Fruit fly (Drosophila melanogaster) whole organism, prepupa: ENCODE data around the gene ThrRS.

Experiments
- Blimp-1 ChIP-seq: fragments of 200-800 bp; sonication (Bioruptor generic); optimal IDR thresholded peaks from 3 replicates; lab custom pipeline; 2017; ENCODE audit warnings: missing biosample characterization, missing genetic modification characterization, mild to moderate bottlenecking, moderate library complexity, missing genetic modification reagents
- CG10631 ChIP-seq: fragments of 200-800 bp; sonication (Bioruptor generic); optimal IDR thresholded peaks from 2 replicates; lab custom pipeline; 2016; ENCODE audit warnings: missing biosample characterization, missing genetic modification characterization
- CG10669 ChIP-seq: fragments of 200-800 bp; sonication (Bioruptor generic); optimal IDR thresholded peaks from 3 replicates; lab custom pipeline; 2018; ENCODE audit warnings: missing biosample characterization, mild to moderate bottlenecking, missing genetic modification characterization, moderate library complexity
- CG11294 ChIP-seq: fragments of 200-800 bp; sonication (Bioruptor generic); IDR thresholded peaks from 2 replicates; pipeline ENCODE4 v1.3.6; 2022; ENCODE audit warnings: missing biosample characterization, missing genetic modification characterization
- CG11762 ChIP-seq: fragments of 200-800 bp; sonication (Bioruptor generic); optimal IDR thresholded peaks from 3 replicates; lab custom pipeline; 2016; ENCODE audit warnings: missing biosample characterization, missing genetic modification characterization; ENCODE audit not compliant: insufficient read depth
- CG11902 ChIP-seq: fragments of 200-800 bp; sonication (Bioruptor generic); optimal IDR thresholded peaks from 3 replicates; lab custom pipeline; 2016; ENCODE audit warnings: missing biosample characterization, missing genetic modification characterization
- CG15336 ChIP-seq: fragments of 200-800 bp; sonication (Bioruptor generic); IDR thresholded peaks from 2 replicates; pipeline ENCODE4 v1.3.6; 2022; ENCODE audit warnings: missing biosample characterization, missing genetic modification characterization
- CG1621 ChIP-seq: fragments of 200-800 bp; sonication (Bioruptor generic); optimal IDR thresholded peaks from 3 replicates; lab custom pipeline; 2018; ENCODE audit warnings: missing biosample characterization, mild to moderate bottlenecking, missing genetic modification characterization
- CG16779 ChIP-seq: fragments of 200-800 bp; sonication (Bioruptor generic); optimal IDR thresholded peaks from 3 replicates; lab custom pipeline; 2017; ENCODE audit warnings: missing biosample characterization, mild to moderate bottlenecking, missing genetic modification characterization
- CG31627 ChIP-seq: fragments of 200-800 bp; sonication (Bioruptor generic); optimal IDR thresholded peaks from 3 replicates; lab custom pipeline; 2016; ENCODE audit warnings: missing biosample characterization, missing genetic modification characterization
- CG32006 ChIP-seq: fragments of 200-800 bp; sonication (Bioruptor generic); optimal IDR thresholded peaks from 3 replicates; lab custom pipeline; 2017; ENCODE audit warnings: missing biosample characterization, mild to moderate bottlenecking, missing genetic modification characterization
- CG3919 ChIP-seq: fragments of 200-800 bp; sonication (Bioruptor generic); optimal IDR thresholded peaks from 3 replicates; lab custom pipeline; 2016; ENCODE audit warnings: missing biosample characterization, missing genetic modification characterization
- CG6163 ChIP-seq: fragments of 200-800 bp; sonication (Bioruptor generic); IDR thresholded peaks from 3 replicates; pipeline ENCODE4 v1.3.6; 2022; ENCODE audit warnings: missing biosample characterization, missing genetic modification characterization
- CG6276 ChIP-seq: fragments of 200-800 bp; sonication (Bioruptor generic); optimal IDR thresholded peaks from 2 replicates; lab custom pipeline; 2017; ENCODE audit warnings: missing biosample characterization, mild to moderate bottlenecking, missing genetic modification characterization
- CG7368 ChIP-seq: fragments of 200-800 bp; sonication (Bioruptor generic); optimal IDR thresholded peaks from 3 replicates; lab custom pipeline; 2016; ENCODE audit warnings: missing biosample characterization, missing genetic modification characterization
- CG8119 ChIP-seq: fragments of 200-800 bp; sonication (Bioruptor generic); IDR thresholded peaks from 3 replicates; pipeline ENCODE4 v1.3.6; 2022; ENCODE audit warnings: missing biosample characterization, missing genetic modification characterization
- Eip78C ChIP-seq: fragments of 200-800 bp; sonication (Bioruptor generic); peaks from one replicate; lab custom pipeline; 2016; ENCODE audit warnings: missing biosample characterization, missing genetic modification characterization
- Ets21C ChIP-seq: fragments of 200-800 bp; sonication (Bioruptor generic); optimal IDR thresholded peaks from 3 replicates; lab custom pipeline; 2016; ENCODE audit warnings: missing biosample characterization, missing genetic modification characterization
- Ets96B ChIP-seq: fragments of 200-800 bp; optimal IDR thresholded peaks from 2 replicates; lab custom pipeline; 2019; ENCODE audit warnings: missing biosample characterization, mild to moderate bottlenecking, missing genetic modification characterization, moderate library complexity
- Gug ChIP-seq: fragments of 200-800 bp; sonication (Bioruptor generic); IDR thresholded peaks from 2 replicates; pipeline ENCODE4 v1.3.6; 2022; ENCODE audit warnings: missing biosample characterization, missing genetic modification characterization
- Hr38 ChIP-seq: sonication (Bioruptor generic); optimal IDR thresholded peaks from 2 replicates; lab custom pipeline; 2016; ENCODE audit warnings: missing biosample characterization, missing genetic modification characterization
- Hr39 ChIP-seq: fragments of 200-800 bp; sonication (Bioruptor generic); optimal IDR thresholded peaks from 2 replicates; lab custom pipeline; 2016; ENCODE audit warnings: missing biosample characterization, missing genetic modification characterization
- Hr4 ChIP-seq: fragments of 200-800 bp; sonication (Bioruptor generic); optimal IDR thresholded peaks from 3 replicates; lab custom pipeline; 2016; ENCODE audit warnings: missing biosample characterization, missing genetic modification characterization
- Met ChIP-seq: fragments of 200-800 bp; sonication (Bioruptor generic); optimal IDR thresholded peaks from 3 replicates; lab custom pipeline; 2016; ENCODE audit warnings: missing biosample characterization, missing genetic modification characterization
- eg ChIP-seq: fragments of 200-800 bp; sonication (Bioruptor generic); IDR thresholded peaks from 3 replicates; pipeline ENCODE4 v1.3.6; 2022; ENCODE audit warnings: missing biosample characterization, missing genetic modification characterization
- esn ChIP-seq: fragments of 200-800 bp; sonication (Bioruptor generic); optimal IDR thresholded peaks from 2 replicates; lab custom pipeline; 2016; ENCODE audit warnings: missing biosample characterization, mild to moderate bottlenecking, missing genetic modification characterization, moderate library complexity
- fd59A ChIP-seq: fragments of 200-800 bp; sonication (Bioruptor generic); optimal IDR thresholded peaks from 2 replicates; lab custom pipeline; 2017; ENCODE audit warnings: missing biosample characterization, mild to moderate bottlenecking, missing genetic modification characterization, missing genetic modification reagents
- fd85E ChIP-seq: fragments of 200-800 bp; sonication (Bioruptor generic); optimal IDR thresholded peaks from 3 replicates; lab custom pipeline; 2016; ENCODE audit warnings: missing biosample characterization, missing genetic modification characterization
- fkh ChIP-seq: fragments of 200-800 bp; sonication (Bioruptor generic); optimal IDR thresholded peaks from 3 replicates; lab custom pipeline; 2017; ENCODE audit warnings: missing biosample characterization, mild to moderate bottlenecking, missing genetic modification characterization, moderate library complexity
- lz ChIP-seq: fragments of 200-800 bp; sonication (Bioruptor generic); optimal IDR thresholded peaks from 3 replicates; lab custom pipeline; 2016; ENCODE audit warnings: missing biosample characterization, missing genetic modification characterization
- pdm3 ChIP-seq: fragments of 200-800 bp; sonication (Bioruptor generic); optimal IDR thresholded peaks from 3 replicates; lab custom pipeline; 2016; ENCODE audit warnings: missing biosample characterization, missing genetic modification characterization
- salr ChIP-seq, 2 experiments: fragments of 200-800 bp; sonication (Bioruptor generic); optimal IDR thresholded peaks; 3 replicates each; lab custom pipeline; 2016 to 2018; ENCODE audit warnings: missing biosample characterization in 2 of 2, missing genetic modification characterization in 2 of 2, mild to moderate bottlenecking in 1 of 2
- spab ChIP-seq: fragments of 200-800 bp; sonication (Bioruptor generic); optimal IDR thresholded peaks from 2 replicates; lab custom pipeline; 2017; ENCODE audit warnings: missing biosample characterization, mild to moderate bottlenecking, missing genetic modification characterization, missing genetic modification reagents
- ss ChIP-seq, 2 experiments: fragments of 200-800 bp; sonication (Bioruptor generic); optimal IDR thresholded peaks; 2 replicates in 1 of 2; 3 replicates in 1 of 2; lab custom pipeline; 2017 to 2018; ENCODE audit warnings: mild to moderate bottlenecking in 2 of 2, missing biosample characterization in 2 of 2, missing genetic modification characterization in 2 of 2, moderate library complexity in 1 of 2
- svp ChIP-seq: fragments of 200-800 bp; sonication (Bioruptor generic); peaks from one replicate; lab custom pipeline; 2016; ENCODE audit warnings: missing biosample characterization, missing genetic modification characterization
- topi ChIP-seq: fragments of 200-800 bp; sonication (Bioruptor generic); optimal IDR thresholded peaks from 3 replicates; lab custom pipeline; 2016; ENCODE audit warnings: missing biosample characterization, missing genetic modification characterization
- vri ChIP-seq: fragments of 200-800 bp; sonication (Bioruptor generic); optimal IDR thresholded peaks from 3 replicates; lab custom pipeline; 2016; ENCODE audit warnings: missing biosample characterization, mild to moderate bottlenecking, missing genetic modification characterization

ThrRS gene

dm6 chr2L:12092041-12092440 lies 11.5 kb upstream of the ThrRS start:
- TF ChIP-seq CG31627 (GFP tag; lab: Kevin White, UChicago) (no peak), vri (GFP tag; lab: Kevin White, UChicago) (no peak), CG32006 (no peak), CG3919 (GFP tag; lab: Kevin White, UChicago) (no peak), Blimp-1 (GFP tag; lab: Kevin White, UChicago) (no peak), ss (GFP tag; optimal IDR thresholded peaks at IDR 0.05; lab: Kevin White, UChicago) (no peak), Gug (GFP tag; lab: Robert Waterston, UW) (no peak), CG16779 (tag; lab: Kevin White, UChicago) (no peak), fd85E (no peak), CG11762 (GFP tag; lab: Kevin White, UChicago) (no peak), CG7368 (GFP tag; lab: Kevin White, UChicago) (no peak), CG10631 (GFP tag; lab: Kevin White, UChicago) (no peak), Hr38 (GFP tag; lab: Kevin White, UChicago) (no peak), esn (GFP tag; lab: Kevin White, UChicago) (no peak), CG10669 (GFP tag; lab: Kevin White, UChicago) (no peak), CG6163 (GFP tag; lab: Robert Waterston, UW) (no peak), Eip78C (GFP tag; lab: Kevin White, UChicago) (no peak), spab (GFP tag; lab: Kevin White, UChicago) (no peak), topi (no peak)

- TF ChIP-seq eg (GFP tag; lab: Robert Waterston, UW) (no peak), CG11294 (GFP tag; lab: Robert Waterston, UW) (no peak), CG11902 (GFP tag; lab: Kevin White, UChicago) (no peak)
Measured at dm6 chr2L:12092719-12093118, 10.8 kb upstream of the ThrRS start.

dm6 chr2L:12093652-12094051 lies 9.9 kb upstream of the ThrRS start:
- TF ChIP-seq salr (GFP tag; optimal IDR thresholded peaks at IDR 0.05; lab: Kevin White, UChicago) (no peak), Met (GFP tag; lab: Kevin White, UChicago) (no peak), pdm3 (GFP tag; lab: Kevin White, UChicago) (no peak), Eip78C (GFP tag; lab: Kevin White, UChicago) (no peak), CG11902 (GFP tag; lab: Kevin White, UChicago) (no peak), CG15336 (GFP tag; lab: Robert Waterston, UW) (no peak), CG3919 (GFP tag; lab: Kevin White, UChicago) (no peak), CG6276 (GFP tag; lab: Kevin White, UChicago) (no peak), fd59A (no peak), svp (GFP tag; lab: Kevin White, UChicago) (no peak), CG7368 (GFP tag; lab: Kevin White, UChicago) (no peak), Hr4 (GFP tag; lab: Kevin White, UChicago) (no peak), Hr39 (GFP tag; lab: Kevin White, UChicago) (no peak), Blimp-1 (GFP tag; lab: Kevin White, UChicago) (no peak), CG32006 (no peak), Ets21C (GFP tag; lab: Kevin White, UChicago) (no peak), esn (GFP tag; lab: Kevin White, UChicago) (no peak), CG10631 (GFP tag; lab: Kevin White, UChicago) (no peak), CG6163 (GFP tag; lab: Robert Waterston, UW) (no peak), Ets96B (tag; lab: Kevin White, UChicago) (no peak)

dm6 chr2L:12096396-12096813 lies 7.1 kb upstream of the ThrRS start, which contains the start of the genes CG6712 and Mt2:
Gene CG6712 (minus strand): TSS chr2L:12096511.
Gene Mt2 (plus strand): TSS chr2L:12096525.
- TF ChIP-seq lz (GFP tag; lab: Kevin White, UChicago) (peak; percentile 5), CG1621 (no peak), ss (GFP tag; optimal IDR thresholded peaks at IDR 0.05; lab: Kevin White, UChicago) (no peak), Eip78C (GFP tag; lab: Kevin White, UChicago) (peak; percentile 60), vri (GFP tag; lab: Kevin White, UChicago) (no peak), fkh (GFP tag; lab: Kevin White, UChicago) (peak; percentile 28), esn (GFP tag; lab: Kevin White, UChicago) (peak; percentile 21), CG3919 (GFP tag; lab: Kevin White, UChicago) (no peak), eg (GFP tag; lab: Robert Waterston, UW) (no peak), CG8119 (GFP tag; lab: Robert Waterston, UW) (no peak), Hr4 (GFP tag; lab: Kevin White, UChicago) (no peak), CG16779 (tag; lab: Kevin White, UChicago) (no peak)
